Fruit fly (Drosophila melanogaster): ENCODE data around the gene CG4374.
A peak's percentile ranks its signal among the peaks of the same experiment; 100 is the strongest.

- TF ChIP-seq CG4496 (GFP tag; IDR thresholded peaks at IDR 0.05) (peak; percentile 52; the same call in 1 of the 3 replicates), CG9948 (tag; optimal IDR thresholded peaks at IDR 0.05) (peak; percentile 57), D1 (tag; optimal IDR thresholded peaks at IDR 0.05) (peak; percentile 19), CG8301 (tag; optimal IDR thresholded peaks at IDR 0.05) (peak; percentile 8), Snoo (tag; optimal IDR thresholded peaks at IDR 0.05) (peak; percentile 82), CG12605 (GFP tag; IDR thresholded peaks at IDR 0.05) (no peak), CG15710 (tag; optimal IDR thresholded peaks at IDR 0.05) (peak; percentile 82), CG8159 (tag; optimal IDR thresholded peaks at IDR 0.05) (peak; percentile 85), fd96Ca (GFP tag; IDR thresholded peaks at IDR 0.05) (no peak)
Measured at dm6 chr3R:23508304-23508703, 36.2 kb upstream of the CG4374 start.
